Worm (Caenorhabditis elegans) whole organism, mixed stage, embryonic: ENCODE data around the gene hda-6.

ENCODE experiments used
- bed-3 ChIP-seq: fragments of 200-800 bp; sonication (Bioruptor generic); optimal IDR thresholded peaks from 3 replicates; lab custom pipeline; 2018; ENCODE audit warnings: mild to moderate bottlenecking, missing genetic modification characterization, moderate library complexity, missing compliant biosample characterization
- blmp-1 ChIP-seq: fragments of 150-350 bp; optimal IDR thresholded peaks from 2 replicates; lab custom pipeline; 2014; ENCODE audit warnings: missing biosample characterization, missing genetic modification characterization
- ceh-39 ChIP-seq: fragments of 150-350 bp; optimal IDR thresholded peaks from 2 replicates; lab custom pipeline; 2014; ENCODE audit warnings: missing biosample characterization, missing genetic modification characterization
- ceh-43 ChIP-seq: fragments of 200-800 bp; sonication (Bioruptor generic); optimal IDR thresholded peaks from 2 replicates; lab custom pipeline; 2018; ENCODE audit warnings: mild to moderate bottlenecking, missing genetic modification characterization, moderate library complexity, missing compliant biosample characterization
- ceh-83 ChIP-seq: fragments of 200-800 bp; sonication (Bioruptor generic); optimal IDR thresholded peaks from 2 replicates; lab custom pipeline; 2018; ENCODE audit warnings: mild to moderate bottlenecking, missing genetic modification characterization, missing compliant biosample characterization
- ces-1 ChIP-seq: fragments of 150-350 bp; optimal IDR thresholded peaks from 2 replicates; lab custom pipeline; 2014; ENCODE audit warnings: missing biosample characterization, missing genetic modification reagents, missing genetic modification characterization
- cnd-1 ChIP-seq: fragments of 200-800 bp; sonication (Bioruptor generic); optimal IDR thresholded peaks from 2 replicates; lab custom pipeline; 2018; ENCODE audit warnings: mild to moderate bottlenecking, missing genetic modification characterization, missing compliant biosample characterization
- drap-1 ChIP-seq: fragments of 200-800 bp; sonication (Bioruptor generic); optimal IDR thresholded peaks from 3 replicates; lab custom pipeline; 2018; ENCODE audit warnings: mild to moderate bottlenecking, missing genetic modification characterization, missing compliant biosample characterization
- elt-1 ChIP-seq: sonication (generic microtip); optimal IDR thresholded peaks from 2 replicates; lab custom pipeline; 2017; ENCODE audit warnings: missing genetic modification characterization, mild to moderate bottlenecking, missing compliant biosample characterization, antibody characterized with exemption, moderate library complexity, borderline replicate concordance; ENCODE audit not compliant: insufficient read depth
- elt-3 ChIP-seq: fragments of 150-350 bp; optimal IDR thresholded peaks from 2 replicates; lab custom pipeline; 2014; ENCODE audit warnings: missing biosample characterization, missing genetic modification characterization
- flh-1 ChIP-seq: fragments of 200-800 bp; sonication (Bioruptor generic); optimal IDR thresholded peaks from 2 replicates; lab custom pipeline; 2018; ENCODE audit warnings: mild to moderate bottlenecking, missing genetic modification characterization, moderate library complexity, missing compliant biosample characterization
- ham-2 ChIP-seq: fragments of 200-800 bp; sonication (Bioruptor generic); optimal IDR thresholded peaks from 2 replicates; lab custom pipeline; 2018; ENCODE audit warnings: mild to moderate bottlenecking, missing genetic modification characterization, missing compliant biosample characterization
- hlh-1 ChIP-seq: fragments of 150-350 bp; optimal IDR thresholded peaks from 2 replicates; lab custom pipeline; 2014; ENCODE audit warnings: missing biosample characterization, missing genetic modification reagents, missing genetic modification characterization
- lin-13 ChIP-seq: fragments of 150-350 bp; optimal IDR thresholded peaks from 2 replicates; lab custom pipeline; 2014; ENCODE audit warnings: missing biosample characterization, missing genetic modification characterization
- lin-32 ChIP-seq: fragments of 200-800 bp; sonication (Bioruptor generic); optimal IDR thresholded peaks from 2 replicates; lab custom pipeline; 2018; ENCODE audit warnings: mild to moderate bottlenecking, missing genetic modification characterization, missing compliant biosample characterization
- lsy-2 ChIP-seq: fragments of 150-350 bp; optimal IDR thresholded peaks from 2 replicates; lab custom pipeline; 2014; ENCODE audit warnings: missing biosample characterization, missing genetic modification characterization
- mls-2 ChIP-seq: sonication (generic microtip); optimal IDR thresholded peaks from 2 replicates; lab custom pipeline; 2016; ENCODE audit warnings: mild to moderate bottlenecking, missing genetic modification characterization, moderate library complexity, missing compliant biosample characterization
- nhr-12 ChIP-seq: fragments of 150-350 bp; optimal IDR thresholded peaks from 2 replicates; lab custom pipeline; 2014; ENCODE audit warnings: missing biosample characterization, missing genetic modification characterization
- nhr-2 ChIP-seq: fragments of 150-350 bp; optimal IDR thresholded peaks from 2 replicates; lab custom pipeline; 2014; ENCODE audit warnings: missing biosample characterization, missing genetic modification characterization
- nhr-237 ChIP-seq: fragments of 150-350 bp; optimal IDR thresholded peaks from 2 replicates; lab custom pipeline; 2014; ENCODE audit warnings: missing biosample characterization, missing genetic modification characterization
- nhr-76 ChIP-seq: sonication (generic microtip); optimal IDR thresholded peaks from 2 replicates; lab custom pipeline; 2017; ENCODE audit warnings: missing biosample characterization, missing genetic modification characterization
- sem-2 ChIP-seq: fragments of 200-800 bp; sonication (Bioruptor generic); optimal IDR thresholded peaks from 2 replicates; lab custom pipeline; 2018; ENCODE audit warnings: mild to moderate bottlenecking, missing genetic modification characterization, missing compliant biosample characterization
- snpc-4 ChIP-seq: fragments of 150-350 bp; optimal IDR thresholded peaks from 2 replicates; lab custom pipeline; 2014; ENCODE audit warnings: missing biosample characterization, missing genetic modification characterization
- sptf-1 ChIP-seq: sonication (generic microtip); optimal IDR thresholded peaks from 2 replicates; lab custom pipeline; 2017; ENCODE audit warnings: mild to moderate bottlenecking, missing genetic modification characterization, moderate library complexity, missing compliant biosample characterization
- tbx-8 ChIP-seq: fragments of 200-800 bp; sonication (Bioruptor generic); optimal IDR thresholded peaks from 2 replicates; lab custom pipeline; 2018; ENCODE audit warnings: mild to moderate bottlenecking, missing genetic modification characterization, moderate library complexity, missing compliant biosample characterization
- unc-39 ChIP-seq: fragments of 150-350 bp; optimal IDR thresholded peaks from 2 replicates; lab custom pipeline; 2014; ENCODE audit warnings: missing biosample characterization, missing genetic modification characterization
- unc-62 ChIP-seq: fragments of 150-350 bp; optimal IDR thresholded peaks from 2 replicates; lab custom pipeline; 2014; ENCODE audit warnings: missing biosample characterization, missing genetic modification reagents, missing genetic modification characterization
- zip-8 ChIP-seq: fragments of 150-350 bp; optimal IDR thresholded peaks from 2 replicates; lab custom pipeline; 2014; ENCODE audit warnings: missing biosample characterization, missing genetic modification characterization
- ztf-11 ChIP-seq: fragments of 150-350 bp; optimal IDR thresholded peaks from 2 replicates; lab custom pipeline; 2014; ENCODE audit warnings: missing biosample characterization, missing genetic modification characterization

The hda-6 gene

DNA sequence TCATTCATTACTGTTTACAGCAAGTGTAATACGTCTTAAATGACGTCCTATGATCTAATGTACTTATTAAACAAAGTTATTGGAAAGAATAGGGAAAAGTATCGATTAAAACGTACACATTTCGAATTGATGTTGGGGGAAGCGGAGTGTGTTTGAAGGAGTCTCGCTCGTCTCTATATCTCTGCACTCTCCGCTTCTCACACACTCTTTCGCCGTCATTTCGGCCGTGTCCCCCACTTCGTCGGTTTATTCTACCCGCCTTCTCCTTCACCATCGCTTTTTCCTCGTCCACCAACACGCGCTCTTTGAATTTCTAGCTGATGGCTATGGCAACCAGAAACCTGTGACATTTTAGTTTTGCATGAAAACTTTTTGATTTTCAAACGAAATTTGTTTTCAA, 4.8 kb upstream of the hda-6 start:
- TF ChIP-seq drap-1 (GFP tag; lab: Kevin White, UChicago) (no peak), ham-2 (peak; percentile 71), unc-39 (tag; lab: Kevin White, UChicago) (no peak), nhr-12 (tag; lab: Kevin White, UChicago) (no peak), ces-1 (GFP tag; lab: Kevin White, UChicago) (peak; percentile 43)

DNA sequence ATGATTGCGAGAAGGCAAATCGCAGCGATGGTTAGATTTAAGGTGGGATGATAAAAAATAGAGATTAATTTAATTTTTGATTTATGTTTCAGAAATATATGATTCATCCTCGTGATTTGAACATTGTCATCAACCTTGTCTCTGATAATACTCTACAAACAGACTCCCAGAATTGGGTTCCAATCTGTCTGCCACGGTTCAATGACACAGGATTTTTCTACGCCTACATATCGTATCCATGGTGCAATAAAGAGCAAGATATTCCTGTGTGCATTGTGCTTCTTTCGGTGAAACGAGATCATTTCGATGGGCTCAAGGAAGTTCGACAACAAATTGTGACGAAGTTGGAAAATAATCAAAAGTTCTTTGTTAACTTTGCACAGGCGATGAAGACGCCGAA, 3.8 kb upstream of the hda-6 start:
- TF ChIP-seq ces-1 (GFP tag; lab: Kevin White, UChicago) (no peak), nhr-2 (tag; lab: Kevin White, UChicago) (no peak), zip-8 (no peak), unc-39 (tag; lab: Kevin White, UChicago) (no peak), lin-32 (GFP tag; lab: Kevin White, UChicago) (no peak), blmp-1 (tag; lab: Kevin White, UChicago) (no peak), unc-62 (no peak), ham-2 (no peak), nhr-237 (tag; lab: Kevin White, UChicago) (no peak), sptf-1 (tag; lab: Kevin White, UChicago) (no peak), elt-3 (tag; lab: Kevin White, UChicago) (no peak), nhr-76 (tag; lab: Kevin White, UChicago) (no peak), ceh-83 (GFP tag; lab: Kevin White, UChicago) (no peak), snpc-4 (tag; lab: Kevin White, UChicago) (no peak)

DNA sequence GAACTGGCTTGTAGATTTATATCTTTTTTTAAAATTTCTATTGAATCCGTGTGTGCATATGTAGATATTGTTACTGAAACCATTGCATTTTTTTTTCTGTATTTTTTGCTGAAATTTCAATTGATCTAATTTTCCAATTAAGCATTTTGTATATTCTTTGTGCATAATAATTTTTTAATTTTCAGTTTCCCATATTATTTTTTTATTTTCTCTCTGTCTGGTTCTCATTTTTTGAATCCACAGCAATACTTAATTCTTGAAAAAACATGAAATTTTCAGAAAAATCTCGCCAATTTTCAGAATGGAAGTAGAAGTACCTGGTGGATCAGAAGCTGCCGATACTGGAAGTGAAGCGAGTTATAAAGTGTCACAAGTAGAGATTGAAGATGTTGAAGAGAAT, 2.5 kb upstream of the hda-6 start, which contains the start of gene sand-1:
TSS of gene sand-1 (plus strand) at position 301 of the 400 bp plus-strand sequence.
- TF ChIP-seq nhr-12 (tag; lab: Kevin White, UChicago) (no peak), sptf-1 (tag; lab: Kevin White, UChicago) (no peak), unc-62 (no peak), snpc-4 (tag; lab: Kevin White, UChicago) (no peak), ceh-43 (GFP tag; lab: Kevin White, UChicago) (no peak), lin-13 (tag; lab: Kevin White, UChicago) (no peak), sem-2 (GFP tag; lab: Kevin White, UChicago) (no peak), ceh-39 (tag; lab: Kevin White, UChicago) (no peak), elt-3 (tag; lab: Kevin White, UChicago) (no peak), lsy-2 (no peak), elt-1 (tag; lab: Kevin White, UChicago) (no peak), blmp-1 (tag; lab: Kevin White, UChicago) (no peak), bed-3 (GFP tag; lab: Kevin White, UChicago) (no peak)

DNA sequence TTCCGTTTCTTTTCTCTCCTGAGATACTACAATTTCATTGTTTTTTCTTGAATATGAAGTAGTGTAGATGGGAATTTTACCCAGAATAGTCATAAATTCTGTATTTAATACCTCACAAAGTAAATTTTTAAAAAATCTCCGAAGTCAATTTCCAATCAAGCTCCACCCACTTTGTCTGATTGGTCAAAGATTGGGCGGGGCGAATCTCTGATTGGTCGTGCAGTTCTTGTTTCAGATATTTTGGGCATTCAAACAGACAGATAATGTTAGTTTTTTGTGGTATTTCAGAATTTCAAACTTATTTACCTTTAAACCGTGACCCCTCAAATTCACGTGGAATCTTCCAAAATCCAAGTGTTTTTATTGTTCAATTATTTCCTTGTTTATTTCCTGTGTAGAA, 3.6 kb downstream of the hda-6 start, which contains the start of gene F41H10.5:
TSS of gene F41H10.5 (plus strand) at position 375 of the 400 bp plus-strand sequence.
- TF ChIP-seq cnd-1 (tag; lab: Kevin White, UChicago), result no peak
- no peak for TF ChIP-seq unc-62
- no peak for TF ChIP-seq tbx-8 (GFP tag; lab: Kevin White, UChicago)
- no peak for TF ChIP-seq snpc-4 (tag; lab: Kevin White, UChicago)
- no peak for TF ChIP-seq blmp-1 (tag; lab: Kevin White, UChicago)
- TF ChIP-seq hlh-1 (tag; lab: Kevin White, UChicago), result no peak
- no peak for TF ChIP-seq ceh-39 (tag; lab: Kevin White, UChicago)
- TF ChIP-seq lin-32 (GFP tag; lab: Kevin White, UChicago), result no peak
- no peak for TF ChIP-seq elt-1 (tag; lab: Kevin White, UChicago)
- TF ChIP-seq nhr-12 (tag; lab: Kevin White, UChicago), result no peak
- TF ChIP-seq mls-2, result no peak
- TF ChIP-seq unc-39 (tag; lab: Kevin White, UChicago), result no peak
- TF ChIP-seq ztf-11 (tag; lab: Kevin White, UChicago), result no peak
- no peak for TF ChIP-seq ceh-83 (GFP tag; lab: Kevin White, UChicago)
- TF ChIP-seq ceh-43 (GFP tag; lab: Kevin White, UChicago), result no peak
- TF ChIP-seq nhr-2 (tag; lab: Kevin White, UChicago), result no peak
- TF ChIP-seq bed-3 (GFP tag; lab: Kevin White, UChicago), result no peak
- no peak for TF ChIP-seq ham-2
- no peak for TF ChIP-seq flh-1 (GFP tag; lab: Kevin White, UChicago)
- no peak for TF ChIP-seq nhr-237 (tag; lab: Kevin White, UChicago)

DNA sequence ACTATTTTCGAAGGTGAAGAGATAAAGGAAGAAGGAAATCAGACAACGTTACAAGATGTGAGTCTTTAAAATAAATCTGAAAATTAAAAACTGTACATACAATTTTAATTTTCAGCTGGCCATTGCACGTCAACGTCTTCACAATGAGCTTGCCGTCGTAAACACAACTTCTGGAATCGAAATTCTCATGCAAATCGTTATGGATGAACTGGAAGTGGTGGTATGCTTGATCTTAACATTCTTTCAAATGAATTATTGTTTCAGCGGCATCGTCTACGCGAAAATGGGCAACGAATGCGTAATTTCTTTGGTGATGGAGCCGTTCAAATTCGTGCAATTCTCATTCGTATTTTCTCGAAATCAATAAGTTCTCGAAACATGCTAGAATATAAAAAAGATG, 9.5 kb downstream of the hda-6 start:
- TF ChIP-seq lsy-2 (no peak), nhr-76 (tag; lab: Kevin White, UChicago) (no peak)
